Fruit fly (Drosophila melanogaster): Measurements from ENCODE around the gene Snoo.

Gene Snoo

dm6 chr2L:7997290-7998079, 13.5 kb upstream of the Snoo start (continued):
- TF ChIP-seq Awh (GFP tag; IDR thresholded peaks at IDR 0.05) (no peak), sc (optimal IDR thresholded peaks at IDR 0.05) (no peak), sc (GFP tag; optimal IDR thresholded peaks at IDR 0.05) (no peak), slbo (GFP tag; IDR thresholded peaks at IDR 0.05) (no peak), insv (GFP tag; optimal IDR thresholded peaks at IDR 0.05) (no peak), cg (GFP tag; optimal IDR thresholded peaks at IDR 0.05) (no peak), Dp (GFP tag; optimal IDR thresholded peaks at IDR 0.05) (no peak), Med (GFP tag) (no peak), Nf-YC (tag; optimal IDR thresholded peaks at IDR 0.05) (no peak), lab (GFP tag; optimal IDR thresholded peaks at IDR 0.05) (peak; percentile 38), lov (optimal IDR thresholded peaks at IDR 0.05) (no peak), lov (GFP tag; IDR thresholded peaks at IDR 0.05) (no peak), lbe (GFP tag; optimal IDR thresholded peaks at IDR 0.05) (no peak), gem (tag; optimal IDR thresholded peaks at IDR 0.05) (peak; percentile 29), CG10979 (tag; optimal IDR thresholded peaks at IDR 0.05) (peak; percentile 53), CG5180 (GFP tag; optimal IDR thresholded peaks at IDR 0.05) (no peak), CG7928 (GFP tag; optimal IDR thresholded peaks at IDR 0.05) (no peak), CG11398 (GFP tag; optimal IDR thresholded peaks at IDR 0.05) (no peak), knrl (GFP tag; IDR thresholded peaks at IDR 0.05; ENCODE audit: partially characterized antibody) (no peak), Sox100B (GFP tag; optimal IDR thresholded peaks at IDR 0.05) (peak; percentile 25), tll (GFP tag; optimal IDR thresholded peaks at IDR 0.05) (no peak), CG6654 (GFP tag; optimal IDR thresholded peaks at IDR 0.05) (no peak), CG7745 (tag; optimal IDR thresholded peaks at IDR 0.05) (no peak), pzg (GFP tag; optimal IDR thresholded peaks at IDR 0.05) (no peak), CG3163 (GFP tag; optimal IDR thresholded peaks at IDR 0.05) (no peak), Taf1 (GFP tag; IDR thresholded peaks at IDR 0.05) (no peak), CG9797 (GFP tag; optimal IDR thresholded peaks at IDR 0.05) (no peak), CG18476 (GFP tag; optimal IDR thresholded peaks at IDR 0.05) (no peak), CG12071 (GFP tag; optimal IDR thresholded peaks at IDR 0.05) (no peak), B-H2 (GFP tag; optimal IDR thresholded peaks at IDR 0.05) (no peak), CG9876 (GFP tag; optimal IDR thresholded peaks at IDR 0.05) (no peak), CG10565 (GFP tag; optimal IDR thresholded peaks at IDR 0.05) (no peak), klu (GFP tag; IDR thresholded peaks at IDR 0.05) (no peak), Rfx (GFP tag; IDR thresholded peaks at IDR 0.05) (no peak), CG18764 (GFP tag; optimal IDR thresholded peaks at IDR 0.05) (peak; percentile 24), CG4707 (GFP tag; optimal IDR thresholded peaks at IDR 0.05) (no peak), dmrt99B (tag; optimal IDR thresholded peaks at IDR 0.05) (peak; percentile 60), CG12659 (GFP tag; optimal IDR thresholded peaks at IDR 0.05) (no peak), pum (GFP tag; optimal IDR thresholded peaks at IDR 0.05) (no peak), CG32532 (GFP tag; IDR thresholded peaks at IDR 0.05) (no peak), B-H1 (GFP tag; IDR thresholded peaks at IDR 0.05) (no peak), HmgZ (tag; optimal IDR thresholded peaks at IDR 0.05) (no peak), CG12299 (tag; optimal IDR thresholded peaks at IDR 0.05) (no peak), wdn (GFP tag; IDR thresholded peaks at IDR 0.05) (no peak), chn (GFP tag; optimal IDR thresholded peaks at IDR 0.05) (no peak), CG7271 (tag; optimal IDR thresholded peaks at IDR 0.05) (no peak), Elba2 (GFP tag; optimal IDR thresholded peaks at IDR 0.05) (no peak), CHES-1-like (GFP tag; optimal IDR thresholded peaks at IDR 0.05) (no peak), ssp (GFP tag; IDR thresholded peaks at IDR 0.05) (no peak), Tbp (GFP tag; optimal IDR thresholded peaks at IDR 0.05) (no peak)

Data from whole organism, embryonic.